Worm (Caenorhabditis elegans) whole organism, mixed stage, embryonic: ENCODE data around the gene rnp-7.

Experiments
- ceh-83 ChIP-seq: fragments of 200-800 bp; sonication (Bioruptor generic); optimal IDR thresholded peaks from 2 replicates; lab custom pipeline; 2018; ENCODE audit warnings: mild to moderate bottlenecking, missing genetic modification characterization, missing compliant biosample characterization
- cnd-1 ChIP-seq: fragments of 200-800 bp; sonication (Bioruptor generic); optimal IDR thresholded peaks from 2 replicates; lab custom pipeline; 2018; ENCODE audit warnings: mild to moderate bottlenecking, missing genetic modification characterization, missing compliant biosample characterization
- drap-1 ChIP-seq: fragments of 200-800 bp; sonication (Bioruptor generic); optimal IDR thresholded peaks from 3 replicates; lab custom pipeline; 2018; ENCODE audit warnings: mild to moderate bottlenecking, missing genetic modification characterization, missing compliant biosample characterization
- elt-1 ChIP-seq: sonication (generic microtip); optimal IDR thresholded peaks from 2 replicates; lab custom pipeline; 2017; ENCODE audit warnings: missing genetic modification characterization, mild to moderate bottlenecking, missing compliant biosample characterization, antibody characterized with exemption, moderate library complexity, borderline replicate concordance; ENCODE audit not compliant: insufficient read depth
- ham-2 ChIP-seq: fragments of 200-800 bp; sonication (Bioruptor generic); optimal IDR thresholded peaks from 2 replicates; lab custom pipeline; 2018; ENCODE audit warnings: mild to moderate bottlenecking, missing genetic modification characterization, missing compliant biosample characterization
- mep-1 ChIP-seq: fragments of 150-350 bp; optimal IDR thresholded peaks from 2 replicates; lab custom pipeline; 2017; ENCODE audit warnings: missing biosample characterization, missing genetic modification reagents, missing genetic modification characterization, inconsistent platforms
- nhr-76 ChIP-seq: sonication (generic microtip); optimal IDR thresholded peaks from 2 replicates; lab custom pipeline; 2017; ENCODE audit warnings: missing biosample characterization, missing genetic modification characterization
- sptf-1 ChIP-seq: sonication (generic microtip); optimal IDR thresholded peaks from 2 replicates; lab custom pipeline; 2017; ENCODE audit warnings: mild to moderate bottlenecking, missing genetic modification characterization, moderate library complexity, missing compliant biosample characterization
- tbx-8 ChIP-seq: fragments of 200-800 bp; sonication (Bioruptor generic); optimal IDR thresholded peaks from 2 replicates; lab custom pipeline; 2018; ENCODE audit warnings: mild to moderate bottlenecking, missing genetic modification characterization, moderate library complexity, missing compliant biosample characterization
- unc-120 ChIP-seq: sonication (generic microtip); optimal IDR thresholded peaks from 2 replicates; lab custom pipeline; 2017; ENCODE audit warnings: missing genetic modification characterization, missing compliant biosample characterization; ENCODE audit not compliant: poor library complexity, severe bottlenecking
- unc-62 ChIP-seq: fragments of 150-350 bp; optimal IDR thresholded peaks from 2 replicates; lab custom pipeline; 2014; ENCODE audit warnings: missing biosample characterization, missing genetic modification reagents, missing genetic modification characterization
- zip-8 ChIP-seq: fragments of 150-350 bp; optimal IDR thresholded peaks from 2 replicates; lab custom pipeline; 2014; ENCODE audit warnings: missing biosample characterization, missing genetic modification characterization

rnp-7 gene

ce11 chrIII:7112285-7112684, 48.7 kb downstream of the rnp-7 start:
- TF ChIP-seq unc-62 (GFP tag; lab: Kevin White, UChicago) (no peak), unc-120 (tag; lab: Kevin White, UChicago) (no peak), drap-1 (GFP tag; lab: Kevin White, UChicago) (no peak), mep-1 (no peak), zip-8 (tag; lab: Kevin White, UChicago) (no peak), ceh-83 (GFP tag; lab: Kevin White, UChicago) (no peak), nhr-76 (tag; lab: Kevin White, UChicago) (no peak)

- TF ChIP-seq sptf-1 (tag; lab: Kevin White, UChicago): no peak
- TF ChIP-seq elt-1 (tag; lab: Kevin White, UChicago): no peak
- TF ChIP-seq zip-8 (tag; lab: Kevin White, UChicago): no peak
- TF ChIP-seq cnd-1 (tag; lab: Kevin White, UChicago): no peak
- TF ChIP-seq drap-1 (GFP tag; lab: Kevin White, UChicago): no peak
- TF ChIP-seq ham-2 (GFP tag; lab: Kevin White, UChicago): no peak
- TF ChIP-seq unc-62 (GFP tag; lab: Kevin White, UChicago): no peak
- TF ChIP-seq tbx-8 (GFP tag; lab: Kevin White, UChicago): no peak
- TF ChIP-seq, all 35 proteins: peak for 0
Observed at ce11 chrIII:7111793-7112192, 49.2 kb downstream of the rnp-7 start, which contains the start of gene B0280.7. B0280.7 (minus strand) TSS chrIII:7111893.
